Fruit fly (Drosophila melanogaster): ENCODE measurements around the gene CG7218.

CG7218 gene

DNA sequence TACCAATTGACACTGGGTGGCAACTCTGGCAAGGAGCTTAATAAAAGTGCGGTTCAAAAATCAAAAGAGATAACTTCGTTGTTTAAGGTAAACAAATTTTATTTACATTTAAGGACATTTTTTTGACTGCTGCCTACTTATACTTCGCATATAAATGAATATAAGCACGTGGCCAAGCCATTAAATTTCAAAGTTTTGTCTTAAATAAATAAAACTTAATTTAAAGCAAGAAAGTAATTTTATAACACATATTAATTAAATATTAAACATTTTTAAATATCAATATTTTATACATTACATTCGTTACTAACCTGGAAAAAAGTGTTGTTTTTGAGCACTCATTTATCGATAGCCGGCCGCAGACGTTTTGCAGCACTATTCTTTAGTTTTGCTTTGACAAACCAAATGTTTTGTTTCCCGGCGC is 24.5 kb upstream of the CG7218 start, which contains the start of the genes CG12321 and MED17 (continued):
- TF ChIP-seq schlank (tag; optimal IDR thresholded peaks at IDR 0.05) (peak; percentile 26), crol (GFP tag; IDR thresholded peaks at IDR 0.05) (no peak; the same call in 1 of the 2 replicates), CG16813 (GFP tag; IDR thresholded peaks at IDR 0.05; ENCODE audit: partially characterized antibody) (peak; percentile 42; the same call in 1 of the 3 replicates), pfk (GFP tag; optimal IDR thresholded peaks at IDR 0.05) (no peak), CG8281 (tag; optimal IDR thresholded peaks at IDR 0.05) (peak; percentile 60), CG10366 (GFP tag; IDR thresholded peaks at IDR 0.05) (peak; percentile 82), Dref (GFP tag; IDR thresholded peaks at IDR 0.05) (peak; percentile 76), Dll (GFP tag; IDR thresholded peaks at IDR 0.05; ENCODE audit: partially characterized antibody) (0 out of 4 replicates have a peak, but pooled peaks have one; percentile 45), CG31365 (tag; optimal IDR thresholded peaks at IDR 0.05) (no peak), gsb-n (tag; optimal IDR thresholded peaks at IDR 0.05) (peak; percentile 70), CG9727 (GFP tag; optimal IDR thresholded peaks at IDR 0.05) (peak; percentile 90), Nf-YB (GFP tag; optimal IDR thresholded peaks at IDR 0.05) (peak; percentile 54), dati (GFP tag; IDR thresholded peaks at IDR 0.05) (no peak), Sry-δ (GFP tag; optimal IDR thresholded peaks at IDR 0.05) (peak; percentile 34), CG2202 (tag; optimal IDR thresholded peaks at IDR 0.05) (peak; percentile 57), fd64A (GFP tag; optimal IDR thresholded peaks at IDR 0.05) (no peak), Rx (GFP tag; IDR thresholded peaks at IDR 0.05) (peak; percentile 80), caup (GFP tag; optimal IDR thresholded peaks at IDR 0.05; ENCODE audit: severe bottlenecking) (peak; percentile 88), Atf-2 (GFP tag; optimal IDR thresholded peaks at IDR 0.05) (peak; percentile 29), mld (GFP tag; IDR thresholded peaks at IDR 0.05; ENCODE audit: partially characterized antibody) (no peak), Lim3 (GFP tag; IDR thresholded peaks at IDR 0.05) (peak; percentile 64; the same call in 1 of the 2 replicates), wdn (GFP tag; IDR thresholded peaks at IDR 0.05) (peak; percentile 80), ken (GFP tag; IDR thresholded peaks at IDR 0.05) (peak; percentile 88), GATAe (GFP tag; conservative IDR thresholded peaks at IDR 0.05) (peak; percentile 62; the same call in 1 of the 2 replicates), CTCF (GFP tag; optimal IDR thresholded peaks at IDR 0.05) (peak; percentile 48), CG3065 (GFP tag; optimal IDR thresholded peaks at IDR 0.05) (peak; percentile 82), hbn (GFP tag; IDR thresholded peaks at IDR 0.05; ENCODE audit: partially characterized antibody) (no peak), CG15601 (tag; optimal IDR thresholded peaks at IDR 0.05) (peak; percentile 81), CG6272 (GFP tag; IDR thresholded peaks at IDR 0.05) (peak; percentile 86), CG18262 (tag; optimal IDR thresholded peaks at IDR 0.05) (peak; percentile 90), CG4707 (GFP tag; optimal IDR thresholded peaks at IDR 0.05) (no peak), prd (optimal IDR thresholded peaks at IDR 0.05) (no peak), prd (GFP tag; IDR thresholded peaks at IDR 0.05) (peak; percentile 89), CG12219 (GFP tag; optimal IDR thresholded peaks at IDR 0.05) (peak; percentile 8), ase (GFP tag; IDR thresholded peaks at IDR 0.05) (peak; percentile 85), Mes4 (GFP tag; optimal IDR thresholded peaks at IDR 0.05) (peak; percentile 33), CG12769 (tag; optimal IDR thresholded peaks at IDR 0.05) (no peak), Hand (GFP tag; optimal IDR thresholded peaks at IDR 0.05) (peak; percentile 67), CG1832 (GFP tag; optimal IDR thresholded peaks at IDR 0.05) (no peak), pan (optimal IDR thresholded peaks at IDR 0.05) (no peak), pan (GFP tag; optimal IDR thresholded peaks at IDR 0.05 in 1 of 2, IDR thresholded peaks at IDR 0.05 in 1 of 2) (peak in 1 of 2 experiments; percentile 88), CG16815 (GFP tag; optimal IDR thresholded peaks at IDR 0.05) (peak; percentile 92), sob (GFP tag; IDR thresholded peaks at IDR 0.05) (peak; percentile 97), rib (GFP tag; IDR thresholded peaks at IDR 0.05) (peak; percentile 54), CG11723 (GFP tag; optimal IDR thresholded peaks at IDR 0.05) (peak; percentile 82), Hr3 (GFP tag; optimal IDR thresholded peaks at IDR 0.05) (peak; percentile 96), ems (GFP tag; optimal IDR thresholded peaks at IDR 0.05) (no peak), onecut (GFP tag; IDR thresholded peaks at IDR 0.05) (peak; percentile 64), pb (GFP tag; optimal IDR thresholded peaks at IDR 0.05) (no peak), CG34224 (GFP tag; IDR thresholded peaks at IDR 0.05; ENCODE audit: partially characterized antibody) (no peak), gcm2 (GFP tag; optimal IDR thresholded peaks at IDR 0.05) (peak; percentile 62)

All from whole organism, embryonic.